Fruit fly (Drosophila melanogaster) whole organism, prepupa: ENCODE results near the gene PGRP-LB.

Experiments
- Blimp-1 ChIP-seq: fragments of 200-800 bp; sonication (Bioruptor generic); optimal IDR thresholded peaks from 3 replicates; lab custom pipeline; 2017; ENCODE audit warnings: missing biosample characterization, missing genetic modification characterization, mild to moderate bottlenecking, moderate library complexity, missing genetic modification reagents
- CG10669 ChIP-seq: fragments of 200-800 bp; sonication (Bioruptor generic); optimal IDR thresholded peaks from 3 replicates; lab custom pipeline; 2018; ENCODE audit warnings: missing biosample characterization, mild to moderate bottlenecking, missing genetic modification characterization, moderate library complexity
- CG11902 ChIP-seq: fragments of 200-800 bp; sonication (Bioruptor generic); optimal IDR thresholded peaks from 3 replicates; lab custom pipeline; 2016; ENCODE audit warnings: missing biosample characterization, missing genetic modification characterization
- CG15336 ChIP-seq: fragments of 200-800 bp; sonication (Bioruptor generic); IDR thresholded peaks from 2 replicates; pipeline ENCODE4 v1.3.6; 2022; ENCODE audit warnings: missing biosample characterization, missing genetic modification characterization
- CG16779 ChIP-seq: fragments of 200-800 bp; sonication (Bioruptor generic); optimal IDR thresholded peaks from 3 replicates; lab custom pipeline; 2017; ENCODE audit warnings: missing biosample characterization, mild to moderate bottlenecking, missing genetic modification characterization
- CG3032 ChIP-seq: fragments of 200-800 bp; optimal IDR thresholded peaks from 2 replicates; lab custom pipeline; 2019; ENCODE audit warnings: missing biosample characterization, mild to moderate bottlenecking, missing genetic modification characterization, moderate library complexity
- CG32006 ChIP-seq: fragments of 200-800 bp; sonication (Bioruptor generic); optimal IDR thresholded peaks from 3 replicates; lab custom pipeline; 2017; ENCODE audit warnings: missing biosample characterization, mild to moderate bottlenecking, missing genetic modification characterization
- CG3919 ChIP-seq: fragments of 200-800 bp; sonication (Bioruptor generic); optimal IDR thresholded peaks from 3 replicates; lab custom pipeline; 2016; ENCODE audit warnings: missing biosample characterization, missing genetic modification characterization
- CG6163 ChIP-seq: fragments of 200-800 bp; sonication (Bioruptor generic); IDR thresholded peaks from 3 replicates; pipeline ENCODE4 v1.3.6; 2022; ENCODE audit warnings: missing biosample characterization, missing genetic modification characterization
- CG6276 ChIP-seq: fragments of 200-800 bp; sonication (Bioruptor generic); optimal IDR thresholded peaks from 2 replicates; lab custom pipeline; 2017; ENCODE audit warnings: missing biosample characterization, mild to moderate bottlenecking, missing genetic modification characterization
- CG6792 ChIP-seq: fragments of 200-800 bp; sonication (Bioruptor generic); optimal IDR thresholded peaks from 3 replicates; lab custom pipeline; 2016; ENCODE audit warnings: missing biosample characterization, missing genetic modification characterization
- CG6808 ChIP-seq: fragments of 200-800 bp; sonication (Bioruptor generic); optimal IDR thresholded peaks from 3 replicates; lab custom pipeline; 2017; ENCODE audit warnings: missing biosample characterization, missing genetic modification characterization, mild to moderate bottlenecking, moderate library complexity, missing genetic modification reagents
- CG6854 ChIP-seq: fragments of 200-800 bp; sonication (Bioruptor generic); optimal IDR thresholded peaks from 2 replicates; lab custom pipeline; 2017; ENCODE audit warnings: missing biosample characterization, mild to moderate bottlenecking, missing genetic modification characterization
- CG7368 ChIP-seq: fragments of 200-800 bp; sonication (Bioruptor generic); optimal IDR thresholded peaks from 3 replicates; lab custom pipeline; 2016; ENCODE audit warnings: missing biosample characterization, missing genetic modification characterization
- CG8632 ChIP-seq: fragments of 200-800 bp; sonication (Bioruptor generic); optimal IDR thresholded peaks from 3 replicates; lab custom pipeline; 2016; ENCODE audit warnings: missing biosample characterization, missing genetic modification characterization
- CG9139 ChIP-seq: fragments of 200-800 bp; sonication (Bioruptor generic); optimal IDR thresholded peaks from 3 replicates; lab custom pipeline; 2017; ENCODE audit warnings: missing biosample characterization, mild to moderate bottlenecking, missing genetic modification characterization
- Eip75B ChIP-seq: fragments of 200-800 bp; sonication (Bioruptor generic); optimal IDR thresholded peaks from 3 replicates; lab custom pipeline; 2016; ENCODE audit warnings: missing biosample characterization, missing genetic modification characterization
- Eip93F ChIP-seq: fragments of 200-800 bp; sonication (Bioruptor generic); optimal IDR thresholded peaks from 2 replicates; lab custom pipeline; 2016; ENCODE audit warnings: missing biosample characterization, mild to moderate bottlenecking, missing genetic modification characterization
- Ets96B ChIP-seq: fragments of 200-800 bp; optimal IDR thresholded peaks from 2 replicates; lab custom pipeline; 2019; ENCODE audit warnings: missing biosample characterization, mild to moderate bottlenecking, missing genetic modification characterization, moderate library complexity
- Gug ChIP-seq: fragments of 200-800 bp; sonication (Bioruptor generic); IDR thresholded peaks from 2 replicates; pipeline ENCODE4 v1.3.6; 2022; ENCODE audit warnings: missing biosample characterization, missing genetic modification characterization
- Hr38 ChIP-seq: sonication (Bioruptor generic); optimal IDR thresholded peaks from 2 replicates; lab custom pipeline; 2016; ENCODE audit warnings: missing biosample characterization, missing genetic modification characterization
- Hr4 ChIP-seq: fragments of 200-800 bp; sonication (Bioruptor generic); optimal IDR thresholded peaks from 3 replicates; lab custom pipeline; 2016; ENCODE audit warnings: missing biosample characterization, missing genetic modification characterization
- Lpt ChIP-seq: fragments of 200-800 bp; sonication (Bioruptor generic); optimal IDR thresholded peaks from 3 replicates; lab custom pipeline; 2016; ENCODE audit warnings: missing biosample characterization, missing genetic modification characterization
- OdsH ChIP-seq: fragments of 200-800 bp; sonication (Bioruptor generic); optimal IDR thresholded peaks from 3 replicates; lab custom pipeline; 2016; ENCODE audit warnings: missing biosample characterization, missing genetic modification characterization
- Smox ChIP-seq: fragments of 200-800 bp; sonication (Bioruptor generic); optimal IDR thresholded peaks from 3 replicates; lab custom pipeline; 2016; ENCODE audit warnings: missing biosample characterization, missing genetic modification characterization
- Sox102F ChIP-seq: fragments of 200-800 bp; sonication (Bioruptor generic); optimal IDR thresholded peaks from 2 replicates; lab custom pipeline; 2016; ENCODE audit warnings: missing biosample characterization, mild to moderate bottlenecking, missing genetic modification characterization
- Sox14 ChIP-seq: fragments of 200-800 bp; sonication (Bioruptor generic); optimal IDR thresholded peaks from 3 replicates; lab custom pipeline; 2016; ENCODE audit warnings: missing biosample characterization, missing genetic modification characterization
- Sox15 ChIP-seq: fragments of 200-800 bp; sonication (Bioruptor generic); optimal IDR thresholded peaks from 3 replicates; lab custom pipeline; 2016; ENCODE audit warnings: missing biosample characterization, missing genetic modification characterization
- acj6 ChIP-seq: fragments of 200-800 bp; sonication (Bioruptor generic); optimal IDR thresholded peaks from 3 replicates; lab custom pipeline; 2016; ENCODE audit warnings: missing biosample characterization, missing genetic modification characterization
- cyc ChIP-seq: fragments of 200-800 bp; sonication (Bioruptor generic); optimal IDR thresholded peaks from 3 replicates; lab custom pipeline; 2016; ENCODE audit warnings: missing biosample characterization, missing genetic modification characterization
- dac ChIP-seq: fragments of 200-800 bp; sonication (Bioruptor generic); optimal IDR thresholded peaks from 2 replicates; lab custom pipeline; 2017; ENCODE audit warnings: missing biosample characterization, mild to moderate bottlenecking, missing genetic modification characterization
- dsx ChIP-seq: fragments of 200-800 bp; optimal IDR thresholded peaks from 3 replicates; lab custom pipeline; 2019; ENCODE audit warnings: missing biosample characterization, mild to moderate bottlenecking, missing genetic modification characterization, moderate library complexity; ENCODE audit not compliant: poor library complexity, severe bottlenecking
- eg ChIP-seq: fragments of 200-800 bp; sonication (Bioruptor generic); IDR thresholded peaks from 3 replicates; pipeline ENCODE4 v1.3.6; 2022; ENCODE audit warnings: missing biosample characterization, missing genetic modification characterization
- esn ChIP-seq: fragments of 200-800 bp; sonication (Bioruptor generic); optimal IDR thresholded peaks from 2 replicates; lab custom pipeline; 2016; ENCODE audit warnings: missing biosample characterization, mild to moderate bottlenecking, missing genetic modification characterization, moderate library complexity
- fd85E ChIP-seq: fragments of 200-800 bp; sonication (Bioruptor generic); optimal IDR thresholded peaks from 3 replicates; lab custom pipeline; 2016; ENCODE audit warnings: missing biosample characterization, missing genetic modification characterization
- fkh ChIP-seq: fragments of 200-800 bp; sonication (Bioruptor generic); optimal IDR thresholded peaks from 3 replicates; lab custom pipeline; 2017; ENCODE audit warnings: missing biosample characterization, mild to moderate bottlenecking, missing genetic modification characterization, moderate library complexity
- net ChIP-seq: fragments of 200-800 bp; sonication (Bioruptor generic); optimal IDR thresholded peaks from 3 replicates; lab custom pipeline; 2016; ENCODE audit warnings: missing biosample characterization, missing genetic modification characterization
- salr ChIP-seq, 2 experiments: fragments of 200-800 bp; sonication (Bioruptor generic); optimal IDR thresholded peaks; 3 replicates each; lab custom pipeline; 2016 to 2018; ENCODE audit warnings: missing biosample characterization in 2 of 2, missing genetic modification characterization in 2 of 2, mild to moderate bottlenecking in 1 of 2
- spab ChIP-seq: fragments of 200-800 bp; sonication (Bioruptor generic); optimal IDR thresholded peaks from 2 replicates; lab custom pipeline; 2017; ENCODE audit warnings: missing biosample characterization, mild to moderate bottlenecking, missing genetic modification characterization, missing genetic modification reagents
- ss ChIP-seq, 2 experiments: fragments of 200-800 bp; sonication (Bioruptor generic); optimal IDR thresholded peaks; 2 replicates in 1 of 2; 3 replicates in 1 of 2; lab custom pipeline; 2017 to 2018; ENCODE audit warnings: mild to moderate bottlenecking in 2 of 2, missing biosample characterization in 2 of 2, missing genetic modification characterization in 2 of 2, moderate library complexity in 1 of 2
- svp ChIP-seq: fragments of 200-800 bp; sonication (Bioruptor generic); peaks from one replicate; lab custom pipeline; 2016; ENCODE audit warnings: missing biosample characterization, missing genetic modification characterization
- topi ChIP-seq: fragments of 200-800 bp; sonication (Bioruptor generic); optimal IDR thresholded peaks from 3 replicates; lab custom pipeline; 2016; ENCODE audit warnings: missing biosample characterization, missing genetic modification characterization
- vri ChIP-seq: fragments of 200-800 bp; sonication (Bioruptor generic); optimal IDR thresholded peaks from 3 replicates; lab custom pipeline; 2016; ENCODE audit warnings: missing biosample characterization, mild to moderate bottlenecking, missing genetic modification characterization

The PGRP-LB gene

dm6 chr3R:11449688-11450087 lies 10.7 kb downstream of the PGRP-LB start:
- TF ChIP-seq CG6163 (GFP tag; lab: Robert Waterston, UW) (0 out of 3 replicates have a peak, but pooled peaks have one; percentile 9), CG6854 (GFP tag; lab: Kevin White, UChicago) (peak; percentile 52), vri (GFP tag; lab: Kevin White, UChicago) (peak; percentile 0), Hr38 (GFP tag; lab: Kevin White, UChicago) (no peak), Blimp-1 (GFP tag; lab: Kevin White, UChicago) (peak; percentile 71), CG3919 (no peak), Sox102F (GFP tag; lab: Kevin White, UChicago) (peak; percentile 23), eg (GFP tag; lab: Robert Waterston, UW) (peak; percentile 36; the same call in 1 of the 3 replicates), CG8632 (GFP tag; lab: Kevin White, UChicago) (no peak), dac (GFP tag; lab: Kevin White, UChicago) (no peak), CG6808 (GFP tag; lab: Kevin White, UChicago) (peak; percentile 22), Eip93F (GFP tag; lab: Kevin White, UChicago) (no peak), cyc (GFP tag; lab: Kevin White, UChicago) (no peak), CG9139 (GFP tag; lab: Kevin White, UChicago) (peak; percentile 54), ss (GFP tag; optimal IDR thresholded peaks at IDR 0.05; lab: Kevin White, UChicago) (peak in 1 of 2 experiments; percentile 58), spab (GFP tag; lab: Kevin White, UChicago) (peak; percentile 17), fkh (GFP tag; lab: Kevin White, UChicago) (no peak), salr (GFP tag; optimal IDR thresholded peaks at IDR 0.05; lab: Kevin White, UChicago) (no peak)
- TF ChIP-seq, all 60 proteins: peak for 10

dm6 chr3R:11441038-11441437 lies 19.3 kb downstream of the PGRP-LB start:
- TF ChIP-seq Gug (GFP tag; lab: Robert Waterston, UW) (no peak), Sox15 (GFP tag; lab: Kevin White, UChicago) (no peak), Ets96B (tag; lab: Kevin White, UChicago) (no peak)

dm6 chr3R:11437528-11437927 lies 22.8 kb downstream of the PGRP-LB start, which contains the start of gene CG17230:
CG17230 (plus strand) TSS chr3R:11437785.
- TF ChIP-seq fkh (GFP tag; lab: Kevin White, UChicago) (peak; percentile 98), CG6276 (GFP tag; lab: Kevin White, UChicago) (no peak)

- no peak for TF ChIP-seq salr (GFP tag; optimal IDR thresholded peaks at IDR 0.05; lab: Kevin White, UChicago)
- TF ChIP-seq Lpt: no peak
- no peak for TF ChIP-seq vri (GFP tag; lab: Kevin White, UChicago)
- TF ChIP-seq Blimp-1 (GFP tag; lab: Kevin White, UChicago): no peak
- no peak for TF ChIP-seq Smox
- TF ChIP-seq CG6163 (GFP tag; lab: Robert Waterston, UW): 0 out of 3 replicates have a peak, but pooled peaks have one; percentile 11
- TF ChIP-seq fd85E (GFP tag; lab: Kevin White, UChicago): no peak
- no peak for TF ChIP-seq CG7368 (GFP tag; lab: Kevin White, UChicago)
- TF ChIP-seq esn: peak; percentile 62
- TF ChIP-seq svp (GFP tag; lab: Kevin White, UChicago): no peak
- peak; percentile 20 for TF ChIP-seq CG3032
- TF ChIP-seq CG10669 (GFP tag; lab: Kevin White, UChicago): no peak
- no peak for TF ChIP-seq Eip75B (GFP tag; lab: Kevin White, UChicago)
- no peak for TF ChIP-seq CG11902 (GFP tag; lab: Kevin White, UChicago)
- TF ChIP-seq acj6 (GFP tag; lab: Kevin White, UChicago): no peak
- TF ChIP-seq topi (GFP tag; lab: Kevin White, UChicago): no peak
- no peak for TF ChIP-seq dsx (GFP tag; lab: Kevin White, UChicago)
- no peak for TF ChIP-seq CG16779
- no peak for TF ChIP-seq net (GFP tag; lab: Kevin White, UChicago)
- TF ChIP-seq Hr38 (GFP tag; lab: Kevin White, UChicago): no peak
- no peak for TF ChIP-seq Eip93F (GFP tag; lab: Kevin White, UChicago)
- no peak for TF ChIP-seq Hr4 (GFP tag; lab: Kevin White, UChicago)
- no peak for TF ChIP-seq Sox102F (GFP tag; lab: Kevin White, UChicago)
- no peak for TF ChIP-seq Gug (GFP tag; lab: Robert Waterston, UW)
- TF ChIP-seq Sox14 (GFP tag; lab: Kevin White, UChicago): peak; percentile 89
- no peak for TF ChIP-seq CG15336 (GFP tag; lab: Robert Waterston, UW)
- no peak for TF ChIP-seq OdsH (GFP tag; lab: Kevin White, UChicago)
- no peak for TF ChIP-seq CG6792
- TF ChIP-seq CG32006 (GFP tag; lab: Kevin White, UChicago): no peak
These were observed 24.7 kb downstream of the PGRP-LB start, which contains the start of the genes Exd2 and CG5281 for dm6 chr3R:11435537-11436234. Exd2 (minus strand) TSS chr3R:11435703. CG5281 (plus strand) TSS chr3R:11435850.
